Worm (Caenorhabditis elegans) whole organism, L2 larva: Measurements from ENCODE around the gene srz-69.

Experiments used
- R02D3.7 ChIP-seq: fragments of 150-350 bp; optimal IDR thresholded peaks from 2 replicates; lab custom pipeline; 2014; ENCODE audit warnings: missing biosample characterization, missing genetic modification characterization
- crh-2 ChIP-seq: sonication (generic microtip); optimal IDR thresholded peaks from 2 replicates; lab custom pipeline; 2017; ENCODE audit warnings: missing biosample characterization, missing genetic modification characterization
- nhr-129 ChIP-seq: fragments of 150-350 bp; optimal IDR thresholded peaks from 2 replicates; lab custom pipeline; 2014; ENCODE audit warnings: missing biosample characterization, missing genetic modification characterization
- nhr-6 ChIP-seq: fragments of 150-350 bp; optimal IDR thresholded peaks from 2 replicates; lab custom pipeline; 2014; ENCODE audit warnings: missing biosample characterization, missing genetic modification characterization
- unc-62 ChIP-seq: fragments of 150-350 bp; optimal IDR thresholded peaks from 2 replicates; lab custom pipeline; 2014; ENCODE audit warnings: missing biosample characterization, missing genetic modification reagents, missing genetic modification characterization
- ztf-4 ChIP-seq: fragments of 150-350 bp; optimal IDR thresholded peaks from 2 replicates; lab custom pipeline; 2014; ENCODE audit warnings: missing biosample characterization, missing genetic modification characterization

DNA sequence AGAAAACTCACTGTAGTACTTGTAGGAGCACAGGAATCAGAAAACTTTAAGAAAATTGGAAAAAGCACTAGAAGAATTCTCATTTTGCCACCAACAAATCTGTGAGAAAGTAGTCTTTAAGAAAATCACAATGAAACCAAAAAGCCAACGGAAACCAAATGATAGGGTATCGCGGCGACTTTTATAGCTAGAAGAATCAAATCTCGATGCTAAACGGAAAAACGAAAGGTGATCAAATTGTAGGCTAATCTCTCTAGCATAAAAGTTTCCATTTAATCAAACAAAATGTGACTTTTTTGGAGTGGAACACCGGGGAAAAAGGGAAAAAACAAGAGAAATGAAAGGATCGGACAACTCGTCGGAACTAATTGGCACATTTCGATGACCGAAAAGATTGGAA lies 19.3 kb upstream of the srz-69 start, which contains the start of gene C09G12.17:
- TF ChIP-seq unc-62 (GFP tag; lab: Kevin White, UChicago): no peak
- TF ChIP-seq R02D3.7 (tag; lab: Kevin White, UChicago): no peak
- TF ChIP-seq ztf-4 (tag; lab: Kevin White, UChicago): no peak
- TF ChIP-seq crh-2: no peak
- no peak for TF ChIP-seq nhr-129 (tag; lab: Kevin White, UChicago)
- TF ChIP-seq nhr-6 (tag; lab: Kevin White, UChicago): no peak
